Fruit fly (Drosophila melanogaster): ENCODE data around the gene ZC3H3.

ZC3H3 gene

DNA sequence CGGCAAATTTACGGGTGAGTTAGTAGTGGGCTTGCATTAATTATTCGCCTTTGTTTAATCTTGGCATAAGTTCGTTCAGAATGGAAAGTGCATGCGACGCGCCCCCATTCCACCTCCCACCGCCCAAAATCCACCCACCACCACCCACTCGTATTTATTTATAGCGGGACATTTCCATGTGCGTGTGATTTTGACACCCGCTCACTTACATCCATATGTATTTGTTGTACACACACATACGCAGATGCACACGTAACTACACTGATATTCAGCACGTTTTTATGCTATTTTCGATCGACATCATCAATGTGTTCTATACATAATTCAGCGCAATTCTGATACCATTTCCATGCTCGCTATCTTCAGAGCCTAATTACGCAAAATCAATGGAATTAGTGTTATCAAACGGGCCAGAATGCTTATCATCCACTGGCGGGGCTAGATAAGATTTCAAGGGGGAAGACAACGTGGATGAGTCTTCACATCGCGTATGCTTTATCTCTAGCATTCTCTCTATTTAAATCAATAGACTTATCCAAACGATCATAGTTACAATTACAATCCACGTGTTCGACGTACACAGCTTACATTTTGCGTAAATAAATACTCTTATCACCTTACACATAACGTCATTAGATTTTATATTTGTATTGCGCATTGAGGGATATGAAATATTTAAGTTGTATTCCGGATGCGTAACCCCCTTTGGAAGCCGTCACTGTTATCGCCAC is 16.3 kb upstream of the ZC3H3 start (continued):
- TF ChIP-seq pan (optimal IDR thresholded peaks at IDR 0.05) (no peak), pan (GFP tag; optimal IDR thresholded peaks at IDR 0.05 in 1 of 2, IDR thresholded peaks at IDR 0.05 in 1 of 2) (peak in 1 of 2 experiments; percentile 24), Taf1 (GFP tag; IDR thresholded peaks at IDR 0.05) (peak; percentile 36; the same call in 1 of the 2 replicates), Awh (GFP tag; IDR thresholded peaks at IDR 0.05) (no peak), bowl (GFP tag; IDR thresholded peaks at IDR 0.05) (no peak), CG1602 (GFP tag; optimal IDR thresholded peaks at IDR 0.05) (no peak), Kr (GFP tag; optimal IDR thresholded peaks at IDR 0.05) (no peak), CG17385 (GFP tag; optimal IDR thresholded peaks at IDR 0.05) (peak; percentile 15), Hr3 (GFP tag; optimal IDR thresholded peaks at IDR 0.05) (peak; percentile 22), phol (tag; optimal IDR thresholded peaks at IDR 0.05) (peak; percentile 8), kni (GFP tag; optimal IDR thresholded peaks at IDR 0.05) (no peak), Nf-YA (GFP tag; IDR thresholded peaks at IDR 0.05) (no peak), CG12391 (tag; optimal IDR thresholded peaks at IDR 0.05) (peak; percentile 33), dimm (GFP tag; IDR thresholded peaks at IDR 0.05) (no peak), CG4730 (GFP tag; IDR thresholded peaks at IDR 0.05) (no peak), Sry-δ (GFP tag; optimal IDR thresholded peaks at IDR 0.05) (no peak), ara (GFP tag; IDR thresholded peaks at IDR 0.05) (0 out of 2 replicates have a peak, but pooled peaks have one; percentile 25), Dll (GFP tag; IDR thresholded peaks at IDR 0.05; ENCODE audit: partially characterized antibody) (no peak), Camta (GFP tag; optimal IDR thresholded peaks at IDR 0.05) (no peak), CG7786 (GFP tag; optimal IDR thresholded peaks at IDR 0.05) (peak; percentile 57), Nf-YB (GFP tag; optimal IDR thresholded peaks at IDR 0.05) (no peak), ato (GFP tag; IDR thresholded peaks at IDR 0.05; ENCODE audit: partially characterized antibody) (no peak), CG11247 (GFP tag; IDR thresholded peaks at IDR 0.05) (no peak), Abd-B (GFP tag; optimal IDR thresholded peaks at IDR 0.05) (peak; percentile 15), MBD-R2 (GFP tag; IDR thresholded peaks at IDR 0.05) (no peak), mld (GFP tag; IDR thresholded peaks at IDR 0.05; ENCODE audit: partially characterized antibody) (no peak), hkb (optimal IDR thresholded peaks at IDR 0.05) (no peak), hkb (GFP tag; IDR thresholded peaks at IDR 0.05) (peak; percentile 37), Neu2 (GFP tag; optimal IDR thresholded peaks at IDR 0.05; ENCODE audit: borderline replicate concordance) (no peak), CG3726 (GFP tag; IDR thresholded peaks at IDR 0.05) (no peak), CG10431 (GFP tag; optimal IDR thresholded peaks at IDR 0.05) (no peak), Dfd (GFP tag; optimal IDR thresholded peaks at IDR 0.05) (no peak), CG6791 (GFP tag; IDR thresholded peaks at IDR 0.05; ENCODE audit: partially characterized antibody) (no peak), Gsc (GFP tag; IDR thresholded peaks at IDR 0.05) (no peak), yki (optimal IDR thresholded peaks at IDR 0.05) (no peak), CG10366 (GFP tag; IDR thresholded peaks at IDR 0.05) (no peak), scrt (GFP tag; optimal IDR thresholded peaks at IDR 0.05) (peak; percentile 46), fd102C (GFP tag; optimal IDR thresholded peaks at IDR 0.05) (no peak), CG9727 (GFP tag; optimal IDR thresholded peaks at IDR 0.05) (peak; percentile 45), bsh (GFP tag; optimal IDR thresholded peaks at IDR 0.05) (no peak), CG3407 (GFP tag; optimal IDR thresholded peaks at IDR 0.05) (no peak), CG4707 (GFP tag; optimal IDR thresholded peaks at IDR 0.05) (no peak), CG1792 (GFP tag; optimal IDR thresholded peaks at IDR 0.05) (no peak), seq (GFP tag; IDR thresholded peaks at IDR 0.05) (no peak), tll (GFP tag; optimal IDR thresholded peaks at IDR 0.05) (no peak), CG12744 (GFP tag; optimal IDR thresholded peaks at IDR 0.05) (peak; percentile 40), CG6813 (GFP tag; optimal IDR thresholded peaks at IDR 0.05) (peak; percentile 17), CG4328 (GFP tag; optimal IDR thresholded peaks at IDR 0.05) (peak; percentile 28), CG4424 (GFP tag; optimal IDR thresholded peaks at IDR 0.05) (peak; percentile 13), CG31441 (GFP tag; IDR thresholded peaks at IDR 0.05) (0 out of 2 replicates have a peak, but pooled peaks have one; percentile 26)
